Fruit fly (Drosophila melanogaster): ENCODE measurements around the gene CG11837.

Gene CG11837

dm6 chr3R:29087926-29088487 lies 38.7 kb downstream of the CG11837 start:
- TF ChIP-seq NK7.1 (GFP tag; optimal IDR thresholded peaks at IDR 0.05) = no peak
- TF ChIP-seq CG7357 (GFP tag; IDR thresholded peaks at IDR 0.05) = no peak
- TF ChIP-seq H15 (GFP tag; IDR thresholded peaks at IDR 0.05) = no peak
- TF ChIP-seq NFAT (GFP tag; IDR thresholded peaks at IDR 0.05) = no peak
- no peak for TF ChIP-seq Nf-YB (GFP tag; optimal IDR thresholded peaks at IDR 0.05)
- TF ChIP-seq CG31224 (GFP tag; IDR thresholded peaks at IDR 0.05) = no peak
- no peak for TF ChIP-seq ftz-f1 (GFP tag; optimal IDR thresholded peaks at IDR 0.05)
- TF ChIP-seq chm (GFP tag; IDR thresholded peaks at IDR 0.05) = peak; percentile 60; the same call in 1 of the 2 replicates
- peak; percentile 84 for TF ChIP-seq HLHmδ (GFP tag; optimal IDR thresholded peaks at IDR 0.05)
- no peak for TF ChIP-seq CG15696 (tag; optimal IDR thresholded peaks at IDR 0.05)
- TF ChIP-seq bowl (GFP tag; IDR thresholded peaks at IDR 0.05) = no peak
- no peak for TF ChIP-seq CG2889 (GFP tag; IDR thresholded peaks at IDR 0.05)
- TF ChIP-seq Myb (GFP tag; optimal IDR thresholded peaks at IDR 0.05) = no peak
- TF ChIP-seq Scr (GFP tag; IDR thresholded peaks at IDR 0.05; ENCODE audit: partially characterized antibody) = peak; percentile 24; the same call in 1 of the 2 replicates
- no peak for TF ChIP-seq CG13123 (GFP tag; optimal IDR thresholded peaks at IDR 0.05)
- TF ChIP-seq sna (GFP tag; IDR thresholded peaks at IDR 0.05; ENCODE audit: partially characterized antibody) = 0 out of 2 replicates have a peak, but pooled peaks have one; percentile 10
- TF ChIP-seq nom (GFP tag; optimal IDR thresholded peaks at IDR 0.05) = peak; percentile 76
- TF ChIP-seq gsb-n (tag; optimal IDR thresholded peaks at IDR 0.05) = peak; percentile 21
- TF ChIP-seq pros (GFP tag; optimal IDR thresholded peaks at IDR 0.05) = peak; percentile 63
- TF ChIP-seq dm (GFP tag; optimal IDR thresholded peaks at IDR 0.05) = peak; percentile 23
- TF ChIP-seq Stat92E (GFP tag; optimal IDR thresholded peaks at IDR 0.05) = no peak
- peak; percentile 79 for TF ChIP-seq sqz (GFP tag; optimal IDR thresholded peaks at IDR 0.05)
- TF ChIP-seq CHES-1-like (GFP tag; optimal IDR thresholded peaks at IDR 0.05) = peak; percentile 25
- TF ChIP-seq CG9797 (GFP tag; optimal IDR thresholded peaks at IDR 0.05) = peak; percentile 59
- no peak for TF ChIP-seq bab2 (GFP tag; optimal IDR thresholded peaks at IDR 0.05)
- TF ChIP-seq CG32532 (GFP tag; IDR thresholded peaks at IDR 0.05) = 0 out of 2 replicates have a peak, but pooled peaks have one; percentile 12
- no peak for TF ChIP-seq gcm2 (GFP tag; optimal IDR thresholded peaks at IDR 0.05)
- TF ChIP-seq Dref (GFP tag; IDR thresholded peaks at IDR 0.05) = no peak
- TF ChIP-seq Oli (tag; optimal IDR thresholded peaks at IDR 0.05) = no peak
- TF ChIP-seq btn (GFP tag; optimal IDR thresholded peaks at IDR 0.05) = no peak
- peak; percentile 72; the same call in 1 of the 3 replicates for TF ChIP-seq CG34422 (GFP tag; IDR thresholded peaks at IDR 0.05)
- no peak for TF ChIP-seq usp (GFP tag; optimal IDR thresholded peaks at IDR 0.05)
- no peak for TF ChIP-seq CG17829 (tag; optimal IDR thresholded peaks at IDR 0.05)
- no peak for TF ChIP-seq CG10654 (GFP tag; optimal IDR thresholded peaks at IDR 0.05)
- TF ChIP-seq CG12942 (GFP tag; optimal IDR thresholded peaks at IDR 0.05) = no peak
- TF ChIP-seq CG42726 (GFP tag; IDR thresholded peaks at IDR 0.05; ENCODE audit: partially characterized antibody) = 0 out of 2 replicates have a peak, but pooled peaks have one; percentile 20
- TF ChIP-seq bcd (GFP tag; optimal IDR thresholded peaks at IDR 0.05) = no peak
- TF ChIP-seq CG7745 (tag; optimal IDR thresholded peaks at IDR 0.05) = no peak
- peak; percentile 69 for TF ChIP-seq sens (GFP tag)
- TF ChIP-seq Bteb2 (GFP tag; optimal IDR thresholded peaks at IDR 0.05) = no peak
- no peak for TF ChIP-seq Hmr (GFP tag; optimal IDR thresholded peaks at IDR 0.05)
- no peak for TF ChIP-seq corto (GFP tag; optimal IDR thresholded peaks at IDR 0.05)
- TF ChIP-seq CG7271 (tag; optimal IDR thresholded peaks at IDR 0.05) = no peak
- peak; percentile 71 for TF ChIP-seq onecut (GFP tag; IDR thresholded peaks at IDR 0.05)
- peak; percentile 45; the same call in 1 of the 3 replicates for TF ChIP-seq CG7963 (GFP tag; IDR thresholded peaks at IDR 0.05; ENCODE audit: partially characterized antibody)
- no peak for TF ChIP-seq CG3065 (GFP tag; optimal IDR thresholded peaks at IDR 0.05)
- TF ChIP-seq sr (GFP tag; IDR thresholded peaks at IDR 0.05) = 0 out of 3 replicates have a peak, but pooled peaks have one; percentile 15
- peak; percentile 58 for TF ChIP-seq gfzf (GFP tag; optimal IDR thresholded peaks at IDR 0.05)
- peak; percentile 20 for TF ChIP-seq CG12744 (GFP tag; optimal IDR thresholded peaks at IDR 0.05)
- TF ChIP-seq CG1792 (GFP tag; optimal IDR thresholded peaks at IDR 0.05) = no peak

All from whole organism, embryonic.